Worm (Caenorhabditis elegans) whole organism, young adult: Measurements from ENCODE around the gene snx-13.

Source experiments
- F10E7.11 ChIP-seq: sonication (generic microtip); optimal IDR thresholded peaks from 2 replicates; lab custom pipeline; 2017; ENCODE audit warnings: mild to moderate bottlenecking, missing genetic modification characterization, moderate library complexity, missing compliant biosample characterization
- T26A5.8 ChIP-seq: sonication (generic microtip); optimal IDR thresholded peaks from 2 replicates; lab custom pipeline; 2016; ENCODE audit warnings: missing genetic modification characterization, missing compliant biosample characterization
- Y67H2A.10 ChIP-seq: fragments of 200-800 bp; sonication (Bioruptor generic); conservative IDR thresholded peaks from 2 replicates; pipeline ENCODE4 v1.3.6; 2022; ENCODE audit warnings: missing genetic modification reagents, missing genetic modification characterization, missing compliant biosample characterization
- aptf-3 ChIP-seq: fragments of 200-800 bp; sonication (Bioruptor generic); IDR thresholded peaks from 2 replicates; pipeline ENCODE4 v1.3.6; 2022; ENCODE audit warnings: missing genetic modification characterization, missing compliant biosample characterization
- ccch-3 ChIP-seq: fragments of 200-800 bp; sonication (Bioruptor generic); optimal IDR thresholded peaks from 2 replicates; lab custom pipeline; 2018; ENCODE audit warnings: mild to moderate bottlenecking, missing genetic modification characterization, missing compliant biosample characterization
- ceh-27 ChIP-seq: fragments of 200-800 bp; sonication (Bioruptor generic); optimal IDR thresholded peaks from 2 replicates; lab custom pipeline; 2018; ENCODE audit warnings: mild to moderate bottlenecking, missing genetic modification characterization, moderate library complexity, missing compliant biosample characterization
- ekl-4 ChIP-seq: fragments of 200-800 bp; sonication (Bioruptor generic); IDR thresholded peaks from 2 replicates; pipeline ENCODE4 v1.3.6; 2022; ENCODE audit warnings: missing genetic modification reagents, missing genetic modification characterization, missing compliant biosample characterization
- lin-35 ChIP-seq, 3 experiments: fragments of 150-350 bp in 2 of 3; sonication (generic microtip) in 1 of 3; optimal IDR thresholded peaks; 2 replicates each; lab custom pipeline; 2014 to 2018; ENCODE audit warnings: missing biosample characterization in 3 of 3, missing genetic modification characterization in 3 of 3, missing genetic modification reagents in 3 of 3
- mcd-1 ChIP-seq: fragments of 200-800 bp; sonication (Bioruptor generic); IDR thresholded peaks from 2 replicates; pipeline ENCODE4 v1.3.6; 2022; ENCODE audit warnings: missing genetic modification reagents, missing genetic modification characterization, missing compliant biosample characterization
- tlf-1 ChIP-seq: fragments of 200-800 bp; sonication (Bioruptor generic); optimal IDR thresholded peaks from 2 replicates; lab custom pipeline; 2018; ENCODE audit warnings: mild to moderate bottlenecking, missing genetic modification characterization, missing compliant biosample characterization
- ztf-3 ChIP-seq: fragments of 200-800 bp; sonication (Bioruptor generic); optimal IDR thresholded peaks from 2 replicates; lab custom pipeline; 2018; ENCODE audit warnings: mild to moderate bottlenecking, missing genetic modification characterization, missing compliant biosample characterization

Gene snx-13

ce11 chrIV:17030494-17030893, 56.7 kb downstream of the snx-13 start, which contains the start of gene nhr-229:
TSS of gene nhr-229 (minus strand) at chrIV:17030594.
- no peak for TF ChIP-seq mcd-1
- no peak for TF ChIP-seq lin-35 (GFP tag; optimal IDR thresholded peaks at IDR 0.05; lab: Kevin White, UChicago)
- TF ChIP-seq tlf-1 (GFP tag; lab: Kevin White, UChicago): no peak
- no peak for TF ChIP-seq ekl-4
- no peak for TF ChIP-seq aptf-3 (GFP tag; lab: Robert Waterston, UW)
- no peak for TF ChIP-seq Y67H2A.10
- no peak for TF ChIP-seq ceh-27
- no peak for TF ChIP-seq T26A5.8 (tag; lab: Kevin White, UChicago)
- TF ChIP-seq ztf-3: no peak
- no peak for TF ChIP-seq ccch-3
- TF ChIP-seq F10E7.11 (tag; lab: Kevin White, UChicago): no peak
